Worm (Caenorhabditis elegans) whole organism, L1 larva: Measurements from ENCODE around the gene ZC196.4.

Source experiments
- Y116A8C.19 ChIP-seq: sonication (generic microtip); optimal IDR thresholded peaks from 2 replicates; lab custom pipeline; 2016; ENCODE audit warnings: missing compliant biosample characterization, missing genetic modification characterization, borderline replicate concordance
- alr-1 ChIP-seq: fragments of 200-800 bp; sonication (Bioruptor generic); optimal IDR thresholded peaks from 2 replicates; lab custom pipeline; 2018; ENCODE audit warnings: borderline replicate concordance, mild to moderate bottlenecking, missing genetic modification characterization, missing compliant biosample characterization
- ceh-8 ChIP-seq: fragments of 200-800 bp; sonication (Bioruptor generic); optimal IDR thresholded peaks from 2 replicates; lab custom pipeline; 2018; ENCODE audit warnings: mild to moderate bottlenecking, missing genetic modification characterization, moderate library complexity, missing compliant biosample characterization
- ceh-82 ChIP-seq, 3 experiments: fragments of 150-350 bp in 1 of 3; sonication (generic microtip) in 2 of 3; optimal IDR thresholded peaks; 2 replicates each; lab custom pipeline; 2014 to 2017; ENCODE audit warnings: missing biosample characterization in 3 of 3, missing genetic modification characterization in 3 of 3
- ces-1 ChIP-seq: fragments of 150-350 bp; optimal IDR thresholded peaks from 2 replicates; lab custom pipeline; 2014; ENCODE audit warnings: missing biosample characterization, missing genetic modification reagents, missing genetic modification characterization
- efl-1 ChIP-seq, 4 experiments: fragments of 150-350 bp; optimal IDR thresholded peaks in 3 of 4; peaks in 1 of 4; 1 replicate in 1 of 4; 2 replicates in 3 of 4; lab custom pipeline; 2014; ENCODE audit warnings: missing biosample characterization in 2 of 4, missing genetic modification characterization in 2 of 4, missing genetic modification reagents in 2 of 4
- egl-13 ChIP-seq: sonication (generic microtip); optimal IDR thresholded peaks from 2 replicates; lab custom pipeline; 2016; ENCODE audit warnings: missing genotype, missing genetic modification reagents, missing genetic modification characterization, missing compliant biosample characterization
- ets-5 ChIP-seq: fragments of 200-800 bp; sonication (Bioruptor generic); IDR thresholded peaks from 2 replicates; pipeline ENCODE4 v1.3.6; 2022; ENCODE audit warnings: missing genetic modification characterization, missing compliant biosample characterization
- fkh-8 ChIP-seq: sonication (generic microtip); optimal IDR thresholded peaks from 2 replicates; lab custom pipeline; 2016; ENCODE audit warnings: mild to moderate bottlenecking, missing genetic modification characterization, missing compliant biosample characterization
- hlh-17 ChIP-seq: fragments of 200-800 bp; sonication (Bioruptor generic); optimal IDR thresholded peaks from 2 replicates; lab custom pipeline; 2018; ENCODE audit warnings: missing genetic modification characterization, mild to moderate bottlenecking, missing compliant biosample characterization, moderate library complexity, borderline replicate concordance
- hlh-4 ChIP-seq: sonication (generic microtip); optimal IDR thresholded peaks from 2 replicates; lab custom pipeline; 2016; ENCODE audit warnings: mild to moderate bottlenecking, missing genetic modification characterization, missing compliant biosample characterization
- hpl-2 ChIP-seq: fragments of 150-350 bp; optimal IDR thresholded peaks from 2 replicates; lab custom pipeline; 2014; ENCODE audit warnings: missing biosample characterization, missing genetic modification reagents, missing genetic modification characterization
- isw-1 ChIP-seq: fragments of 200-800 bp; sonication (Bioruptor generic); IDR thresholded peaks from 2 replicates; pipeline ENCODE4 v1.3.6; 2022; ENCODE audit warnings: missing genetic modification characterization, missing compliant biosample characterization
- lir-3 ChIP-seq: sonication (generic microtip); optimal IDR thresholded peaks from 2 replicates; lab custom pipeline; 2016; ENCODE audit warnings: mild to moderate bottlenecking, missing genetic modification characterization, moderate library complexity, missing compliant biosample characterization; ENCODE audit not compliant: poor library complexity
- mdl-1 ChIP-seq, 2 experiments: fragments of 150-350 bp; optimal IDR thresholded peaks; 2 replicates each; lab custom pipeline; 2014 to 2017; ENCODE audit warnings: missing biosample characterization in 2 of 2, missing genetic modification characterization in 2 of 2, inconsistent platforms in 1 of 2
- mef-2 ChIP-seq: fragments of 150-350 bp; optimal IDR thresholded peaks from 2 replicates; lab custom pipeline; 2014; ENCODE audit warnings: missing biosample characterization, missing genetic modification characterization
- nhr-11 ChIP-seq: fragments of 150-350 bp; optimal IDR thresholded peaks from 2 replicates; lab custom pipeline; 2014; ENCODE audit warnings: missing biosample characterization, missing genetic modification characterization
- nhr-237 ChIP-seq: fragments of 150-350 bp; optimal IDR thresholded peaks from 2 replicates; lab custom pipeline; 2014; ENCODE audit warnings: missing biosample characterization, missing genetic modification characterization
- nhr-76 ChIP-seq: sonication (generic microtip); optimal IDR thresholded peaks from 2 replicates; lab custom pipeline; 2017; ENCODE audit warnings: missing biosample characterization, missing genetic modification characterization
- nhr-84 ChIP-seq: sonication (generic microtip); optimal IDR thresholded peaks from 2 replicates; lab custom pipeline; 2017; ENCODE audit warnings: missing biosample characterization, missing genetic modification characterization
- nhr-90 ChIP-seq: sonication (generic microtip); optimal IDR thresholded peaks from 2 replicates; lab custom pipeline; 2016; ENCODE audit warnings: mild to moderate bottlenecking, missing genetic modification characterization, missing compliant biosample characterization; ENCODE audit not compliant: poor library complexity
- pag-3 ChIP-seq: sonication (generic microtip); optimal IDR thresholded peaks from 2 replicates; lab custom pipeline; 2017; ENCODE audit warnings: missing genetic modification characterization, mild to moderate bottlenecking, missing compliant biosample characterization, antibody characterized with exemption, borderline replicate concordance; ENCODE audit not compliant: insufficient read depth
- pax-3 ChIP-seq: fragments of 200-800 bp; sonication (Bioruptor generic); optimal IDR thresholded peaks from 2 replicates; lab custom pipeline; 2018; ENCODE audit warnings: mild to moderate bottlenecking, missing genetic modification characterization, moderate library complexity, missing compliant biosample characterization
- snpc-4 ChIP-seq: fragments of 150-350 bp; optimal IDR thresholded peaks from 2 replicates; lab custom pipeline; 2014; ENCODE audit warnings: missing biosample characterization, missing genetic modification characterization
- sox-4 ChIP-seq: sonication (generic microtip); optimal IDR thresholded peaks from 2 replicates; lab custom pipeline; 2016; ENCODE audit warnings: missing genetic modification characterization, missing compliant biosample characterization
- swsn-7 ChIP-seq: sonication (generic microtip); optimal IDR thresholded peaks from 2 replicates; lab custom pipeline; 2016; ENCODE audit warnings: missing genetic modification characterization, missing compliant biosample characterization
- unc-30 ChIP-seq: sonication (generic microtip); optimal IDR thresholded peaks from 2 replicates; lab custom pipeline; 2017; ENCODE audit warnings: missing biosample characterization, missing genetic modification characterization
- unc-62 ChIP-seq: fragments of 150-350 bp; optimal IDR thresholded peaks from 2 replicates; lab custom pipeline; 2014; ENCODE audit warnings: missing biosample characterization, missing genetic modification reagents, missing genetic modification characterization
- unc-86 ChIP-seq: sonication (generic microtip); optimal IDR thresholded peaks from 2 replicates; lab custom pipeline; 2016; ENCODE audit warnings: missing genetic modification characterization, missing compliant biosample characterization
- xbp-1 ChIP-seq: sonication (generic microtip); optimal IDR thresholded peaks from 2 replicates; lab custom pipeline; 2016; ENCODE audit warnings: missing genetic modification characterization, missing compliant biosample characterization

Gene ZC196.4

ce11 chrV:8745858-8746257, 13.0 kb downstream of the ZC196.4 start, which contains the start of gene B0507.6 (continued):
- TF ChIP-seq nhr-84: no peak

- TF ChIP-seq nhr-11: no peak
Observed at ce11 chrV:8753395-8753794, 20.5 kb downstream of the ZC196.4 start, which contains the start of gene B0507.5. TSS of gene B0507.5 (plus strand) at chrV:8753695.

DNA sequence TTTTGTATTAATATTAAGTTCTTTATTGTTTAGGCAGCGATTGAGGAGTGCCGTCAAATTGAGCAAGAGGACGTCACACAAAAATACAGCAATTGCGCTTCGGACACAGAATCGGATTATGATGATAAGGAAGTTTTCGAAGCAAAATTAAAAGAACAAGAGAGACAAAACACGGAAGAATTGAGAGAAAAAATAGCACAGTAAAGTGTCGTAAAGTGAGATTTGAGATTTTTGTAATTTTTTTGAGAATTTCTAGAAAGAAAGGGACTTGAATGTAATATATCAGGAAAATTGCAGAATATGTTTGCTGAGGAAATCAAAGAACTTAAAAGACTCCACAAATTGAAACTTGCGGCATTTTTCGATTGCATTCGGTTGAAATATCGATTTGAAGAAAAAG, 21.8 kb downstream of the ZC196.4 start, which contains the start of gene B0507.4:
Gene B0507.4, plus strand, starts transcription at position 301 of the 400 bp plus-strand sequence.
- TF ChIP-seq ceh-8 (GFP tag; lab: Kevin White, UChicago) (no peak), mdl-1 (tag; optimal IDR thresholded peaks at IDR 0.05; lab: Kevin White, UChicago) (no peak), ets-5 (GFP tag; lab: Robert Waterston, UW) (no peak), unc-86 (tag; lab: Kevin White, UChicago) (no peak), alr-1 (tag; lab: Kevin White, UChicago) (no peak), hpl-2 (no peak), efl-1 (optimal IDR thresholded peaks at IDR 0.05; lab: Kevin White, UChicago) (no peak), efl-1 (GFP tag; optimal IDR thresholded peaks at IDR 0.05 in 1 of 2; lab: Kevin White, UChicago) (no peak), ceh-82 (tag; optimal IDR thresholded peaks at IDR 0.05; lab: Kevin White, UChicago) (no peak)

DNA sequence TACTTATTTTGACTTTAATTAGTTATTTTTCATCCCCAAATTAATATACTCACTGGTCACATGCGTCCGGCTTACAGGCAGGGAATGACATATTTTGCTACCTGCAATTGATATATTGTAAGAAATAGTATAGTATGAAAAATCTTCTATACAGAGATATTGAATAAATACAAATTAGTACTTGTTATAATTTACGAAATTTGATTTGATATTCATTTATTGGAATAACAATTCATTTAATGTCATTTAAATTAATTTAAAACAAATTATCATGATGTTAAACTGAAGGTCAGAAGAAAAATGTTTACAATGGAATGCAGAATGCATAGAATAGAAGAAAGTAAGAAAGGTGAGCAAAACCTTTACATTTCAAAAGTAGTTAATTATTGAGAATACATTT, 25.7 kb downstream of the ZC196.4 start, which contains the start of gene B0507.7:
Gene B0507.7, minus strand, starts transcription at position 101 of the 400 bp plus-strand sequence.
- TF ChIP-seq efl-1 (optimal IDR thresholded peaks at IDR 0.05; lab: Kevin White, UChicago): peak in 1 of 2 experiments; percentile 39
- no peak for TF ChIP-seq efl-1 (GFP tag; optimal IDR thresholded peaks at IDR 0.05 in 1 of 2; lab: Kevin White, UChicago)
- no peak for TF ChIP-seq nhr-76 (tag; lab: Kevin White, UChicago)
- no peak for TF ChIP-seq Y116A8C.19
- TF ChIP-seq, all 84 proteins: peak for 1

- no peak for TF ChIP-seq sox-4 (tag; lab: Kevin White, UChicago)
- no peak for TF ChIP-seq unc-86 (tag; lab: Kevin White, UChicago)
- no peak for TF ChIP-seq egl-13
Observed at ce11 chrV:8760416-8760815, 27.5 kb downstream of the ZC196.4 start, which contains the start of gene ddn-1. TSS of gene ddn-1 (minus strand) at chrV:8760516.

DNA sequence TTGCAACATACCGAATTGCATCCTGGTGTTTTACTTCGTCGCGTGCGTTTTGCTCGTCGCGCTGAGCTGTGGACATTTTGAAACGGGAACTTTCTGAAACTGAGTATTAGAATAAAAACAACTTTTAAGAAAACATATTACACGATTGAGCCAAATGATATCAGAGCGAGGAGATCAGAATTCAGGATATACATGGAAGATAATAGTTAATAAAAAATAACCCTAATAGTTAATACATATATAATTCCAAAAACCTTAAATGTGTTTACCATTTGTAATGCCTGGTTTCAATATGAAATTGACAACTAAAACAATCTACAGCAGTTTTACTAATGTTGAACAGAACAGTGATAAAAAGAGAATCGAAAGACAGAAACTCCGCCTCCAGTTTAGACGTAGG, 30.0 kb downstream of the ZC196.4 start, which contains the start of gene B0507.8:
Gene B0507.8, minus strand, starts transcription at position 101 of the 400 bp plus-strand sequence.
- no peak for TF ChIP-seq ets-5 (GFP tag; lab: Robert Waterston, UW)
- TF ChIP-seq isw-1 (GFP tag; lab: Robert Waterston, UW): no peak
- no peak for TF ChIP-seq pag-3 (tag; lab: Kevin White, UChicago)

ce11 chrV:8765938-8766337, 33.0 kb downstream of the ZC196.4 start, which contains the start of gene B0507.9:
TSS of gene B0507.9 (minus strand) at chrV:8766038.
- TF ChIP-seq efl-1 (optimal IDR thresholded peaks at IDR 0.05; lab: Kevin White, UChicago): no peak
- no peak for TF ChIP-seq efl-1 (GFP tag; optimal IDR thresholded peaks at IDR 0.05 in 1 of 2; lab: Kevin White, UChicago)
- TF ChIP-seq pax-3 (tag; lab: Kevin White, UChicago): no peak
- no peak for TF ChIP-seq fkh-8 (tag; lab: Kevin White, UChicago)
- no peak for TF ChIP-seq nhr-90 (tag; lab: Kevin White, UChicago)
- no peak for TF ChIP-seq xbp-1 (tag; lab: Kevin White, UChicago)
- TF ChIP-seq unc-30 (tag; lab: Kevin White, UChicago): no peak
- TF ChIP-seq swsn-7 (tag; lab: Kevin White, UChicago): no peak
- no peak for TF ChIP-seq snpc-4 (tag; lab: Kevin White, UChicago)
- no peak for TF ChIP-seq hlh-4 (tag; lab: Kevin White, UChicago)
- no peak for TF ChIP-seq mdl-1 (tag; optimal IDR thresholded peaks at IDR 0.05; lab: Kevin White, UChicago)
- no peak for TF ChIP-seq mef-2
- no peak for TF ChIP-seq ceh-82 (tag; optimal IDR thresholded peaks at IDR 0.05; lab: Kevin White, UChicago)
- no peak for TF ChIP-seq ces-1 (GFP tag; lab: Kevin White, UChicago)
- TF ChIP-seq nhr-237 (tag; lab: Kevin White, UChicago): no peak
- TF ChIP-seq unc-62 (GFP tag; lab: Kevin White, UChicago): no peak
- TF ChIP-seq ceh-8 (GFP tag; lab: Kevin White, UChicago): no peak
- no peak for TF ChIP-seq hlh-17 (GFP tag; lab: Kevin White, UChicago)
- TF ChIP-seq Y116A8C.19: no peak
- TF ChIP-seq lir-3 (tag; lab: Kevin White, UChicago): no peak
